Fruit fly (Drosophila melanogaster) whole organism, embryonic: ENCODE measurements around the gene papi.

Experiments
- CG11085 ChIP-seq: fragments of 200-800 bp; sonication (Bioruptor generic); IDR thresholded peaks from 2 replicates; pipeline ENCODE4 v1.3.6; 2022; ENCODE audit warnings: missing biosample characterization, missing genetic modification characterization
- CG15601 ChIP-seq: fragments of 200-800 bp; sonication (Bioruptor generic); optimal IDR thresholded peaks from 3 replicates; lab custom pipeline; 2019; ENCODE audit warnings: missing biosample characterization, mild to moderate bottlenecking, missing genetic modification characterization, moderate library complexity
- CG1602 ChIP-seq: fragments of 200-800 bp; sonication (Bioruptor generic); optimal IDR thresholded peaks from 3 replicates; lab custom pipeline; 2016; ENCODE audit warnings: missing biosample characterization, missing genetic modification characterization
- CG17385 ChIP-seq: fragments of 200-800 bp; sonication (Bioruptor generic); optimal IDR thresholded peaks from 3 replicates; lab custom pipeline; 2018; ENCODE audit warnings: missing biosample characterization, mild to moderate bottlenecking, missing genetic modification characterization
- CG17568 ChIP-seq: fragments of 200-800 bp; sonication (Bioruptor generic); optimal IDR thresholded peaks from 2 replicates; lab custom pipeline; 2018; ENCODE audit warnings: missing biosample characterization, mild to moderate bottlenecking, missing genetic modification characterization, moderate library complexity
- CG17802 ChIP-seq: fragments of 200-800 bp; sonication (Bioruptor generic); optimal IDR thresholded peaks from 2 replicates; lab custom pipeline; 2018; ENCODE audit warnings: missing biosample characterization, mild to moderate bottlenecking, missing genetic modification characterization, moderate library complexity
- CG18011 ChIP-seq: fragments of 200-800 bp; sonication (Bioruptor generic); optimal IDR thresholded peaks from 2 replicates; lab custom pipeline; 2017; ENCODE audit warnings: missing biosample characterization, missing genetic modification characterization, mild to moderate bottlenecking, moderate library complexity, missing genotype
- CG31224 ChIP-seq: fragments of 200-800 bp; sonication (Bioruptor generic); IDR thresholded peaks from 2 replicates; pipeline ENCODE4 v1.3.6; 2022; ENCODE audit warnings: missing biosample characterization, missing genetic modification characterization
- CG4282 ChIP-seq: fragments of 200-800 bp; sonication (Bioruptor generic); optimal IDR thresholded peaks from 2 replicates; lab custom pipeline; 2016; ENCODE audit warnings: missing biosample characterization, missing genetic modification characterization
- CG7357 ChIP-seq: fragments of 200-800 bp; sonication (Bioruptor generic); IDR thresholded peaks from 3 replicates; pipeline ENCODE4 v1.3.6; 2022; ENCODE audit warnings: missing biosample characterization, missing genetic modification characterization
- CG7786 ChIP-seq: fragments of 200-800 bp; sonication (Bioruptor generic); optimal IDR thresholded peaks from 2 replicates; lab custom pipeline; 2016; ENCODE audit warnings: missing biosample characterization, missing genetic modification characterization
- CG9609 ChIP-seq: fragments of 200-800 bp; sonication (Bioruptor generic); optimal IDR thresholded peaks from 3 replicates; lab custom pipeline; 2016; ENCODE audit warnings: missing biosample characterization, missing genetic modification characterization
- CG9932 ChIP-seq: fragments of 200-800 bp; sonication (Bioruptor generic); IDR thresholded peaks from 2 replicates; pipeline ENCODE4 v1.3.6; 2022; ENCODE audit warnings: missing biosample characterization, missing genetic modification characterization
- CHES-1-like ChIP-seq: fragments of 200-800 bp; sonication (Bioruptor generic); optimal IDR thresholded peaks from 2 replicates; lab custom pipeline; 2016; ENCODE audit warnings: missing biosample characterization, missing genetic modification characterization
- Dbx ChIP-seq: fragments of 200-800 bp; sonication (Bioruptor generic); IDR thresholded peaks from 3 replicates; pipeline ENCODE4 v1.3.6; 2022; ENCODE audit warnings: missing biosample characterization, missing genetic modification characterization
- Doc2 ChIP-seq: fragments of 200-800 bp; sonication (Bioruptor generic); IDR thresholded peaks from 2 replicates; pipeline ENCODE4 v1.3.6; 2022; ENCODE audit warnings: missing biosample characterization, missing genetic modification characterization
- Drgx ChIP-seq: fragments of 200-800 bp; sonication (Bioruptor generic); IDR thresholded peaks from 2 replicates; pipeline ENCODE4 v1.3.6; 2022; ENCODE audit warnings: missing biosample characterization, missing genetic modification characterization
- GATAe ChIP-seq: fragments of 200-800 bp; sonication (Bioruptor generic); conservative IDR thresholded peaks from 2 replicates; pipeline ENCODE4 v1.3.6; 2022; ENCODE audit warnings: missing biosample characterization, missing genetic modification characterization
- HLH54F ChIP-seq: fragments of 200-800 bp; sonication (Bioruptor generic); optimal IDR thresholded peaks from 3 replicates; lab custom pipeline; 2016; ENCODE audit warnings: missing biosample characterization, missing genetic modification characterization
- Hand ChIP-seq: fragments of 200-800 bp; sonication (Bioruptor generic); optimal IDR thresholded peaks from 2 replicates; lab custom pipeline; 2017; ENCODE audit warnings: mild to moderate bottlenecking, missing biosample characterization, missing genetic modification reagents, missing genetic modification characterization
- Lim3 ChIP-seq: fragments of 200-800 bp; sonication (Bioruptor generic); IDR thresholded peaks from 2 replicates; pipeline ENCODE4 v1.3.6; 2022; ENCODE audit warnings: missing biosample characterization, missing genetic modification characterization
- Myb ChIP-seq: fragments of 200-800 bp; sonication (Bioruptor generic); optimal IDR thresholded peaks from 2 replicates; lab custom pipeline; 2016; ENCODE audit warnings: missing biosample characterization, missing genetic modification characterization
- NfI ChIP-seq: fragments of 200-800 bp; sonication (Bioruptor generic); optimal IDR thresholded peaks from 3 replicates; lab custom pipeline; 2018; ENCODE audit warnings: missing biosample characterization, mild to moderate bottlenecking, missing genetic modification characterization, moderate library complexity
- Optix ChIP-seq: fragments of 200-800 bp; sonication (Bioruptor generic); IDR thresholded peaks from 3 replicates; pipeline ENCODE4 v1.3.6; 2022; ENCODE audit warnings: missing biosample characterization, missing genetic modification characterization
- Ravus ChIP-seq: fragments of 200-800 bp; sonication (Bioruptor generic); IDR thresholded peaks from 2 replicates; pipeline ENCODE4 v1.3.6; 2022; ENCODE audit warnings: missing biosample characterization, missing genetic modification characterization
- Rx ChIP-seq: fragments of 200-800 bp; sonication (Bioruptor generic); IDR thresholded peaks from 2 replicates; pipeline ENCODE4 v1.3.6; 2022; ENCODE audit warnings: missing biosample characterization, missing genetic modification characterization
- Sox100B ChIP-seq: fragments of 200-800 bp; sonication (Bioruptor generic); optimal IDR thresholded peaks from 3 replicates; lab custom pipeline; 2018; ENCODE audit warnings: missing biosample characterization, mild to moderate bottlenecking, missing genetic modification characterization
- aop ChIP-seq: fragments of 200-800 bp; sonication (Bioruptor generic); IDR thresholded peaks from 2 replicates; pipeline ENCODE4 v1.3.6; 2022; ENCODE audit warnings: missing biosample characterization, missing genetic modification characterization
- btn ChIP-seq: fragments of 200-800 bp; sonication (Bioruptor generic); optimal IDR thresholded peaks from 2 replicates; lab custom pipeline; 2016; ENCODE audit warnings: missing biosample characterization, missing genetic modification characterization
- chm ChIP-seq: fragments of 200-800 bp; sonication (Bioruptor generic); IDR thresholded peaks from 2 replicates; pipeline ENCODE4 v1.3.6; 2022; ENCODE audit warnings: missing biosample characterization, missing genetic modification characterization
- crol ChIP-seq: fragments of 200-800 bp; sonication (Bioruptor generic); IDR thresholded peaks from 2 replicates; pipeline ENCODE4 v1.3.6; 2022; ENCODE audit warnings: missing biosample characterization, missing genetic modification characterization
- dati ChIP-seq: fragments of 200-800 bp; sonication (Bioruptor generic); IDR thresholded peaks from 2 replicates; pipeline ENCODE4 v1.3.6; 2022; ENCODE audit warnings: missing biosample characterization, missing genetic modification characterization
- disco-r ChIP-seq: fragments of 200-800 bp; sonication (Bioruptor generic); optimal IDR thresholded peaks from 2 replicates; lab custom pipeline; 2016; ENCODE audit warnings: missing biosample characterization, missing genetic modification characterization
- dmrt11E ChIP-seq: fragments of 200-800 bp; sonication (Bioruptor generic); optimal IDR thresholded peaks from 3 replicates; lab custom pipeline; 2018; ENCODE audit warnings: missing biosample characterization, mild to moderate bottlenecking, missing genetic modification characterization, moderate library complexity
- ems ChIP-seq: fragments of 200-800 bp; sonication (Bioruptor generic); optimal IDR thresholded peaks from 3 replicates; lab custom pipeline; 2016; ENCODE audit warnings: missing biosample characterization, missing genetic modification characterization
- esg ChIP-seq: fragments of 200-800 bp; sonication (Bioruptor generic); conservative IDR thresholded peaks from 2 replicates; pipeline ENCODE4 v1.3.6; 2022; ENCODE audit warnings: missing biosample characterization, missing genetic modification characterization
- exex ChIP-seq: fragments of 200-800 bp; sonication (Bioruptor generic); optimal IDR thresholded peaks from 4 replicates; lab custom pipeline; 2018; ENCODE audit warnings: missing biosample characterization, mild to moderate bottlenecking, missing genetic modification characterization, moderate library complexity
- ftz-f1 ChIP-seq: fragments of 200-800 bp; sonication (Bioruptor generic); optimal IDR thresholded peaks from 2 replicates; lab custom pipeline; 2016; ENCODE audit warnings: missing biosample characterization, missing genetic modification characterization
- gro ChIP-seq: fragments of 200-800 bp; sonication (Bioruptor generic); optimal IDR thresholded peaks from 2 replicates; lab custom pipeline; 2016; ENCODE audit warnings: missing biosample characterization, missing genetic modification characterization
- lab ChIP-seq: fragments of 200-800 bp; sonication (Bioruptor generic); optimal IDR thresholded peaks from 3 replicates; lab custom pipeline; 2017; ENCODE audit warnings: missing biosample characterization, missing genetic modification characterization, mild to moderate bottlenecking, moderate library complexity, missing genetic modification reagents
- nerfin-2 ChIP-seq: fragments of 200-800 bp; sonication (Bioruptor generic); IDR thresholded peaks from 2 replicates; pipeline ENCODE4 v1.3.6; 2022; ENCODE audit warnings: missing biosample characterization, missing genetic modification characterization; ENCODE audit not compliant: partially characterized antibody
- peb ChIP-seq: fragments of 200-800 bp; sonication (Bioruptor generic); IDR thresholded peaks from 2 replicates; pipeline ENCODE4 v1.3.6; 2022; ENCODE audit warnings: missing biosample characterization, missing genetic modification characterization
- psq ChIP-seq: fragments of 200-800 bp; sonication (Bioruptor generic); optimal IDR thresholded peaks from 2 replicates; lab custom pipeline; 2017; ENCODE audit warnings: missing biosample characterization, missing genetic modification characterization
- scrt ChIP-seq: fragments of 200-800 bp; sonication (Bioruptor generic); optimal IDR thresholded peaks from 2 replicates; lab custom pipeline; 2018; ENCODE audit warnings: missing biosample characterization, mild to moderate bottlenecking, missing genetic modification characterization, moderate library complexity
- sqz ChIP-seq: fragments of 200-800 bp; sonication (Bioruptor generic); optimal IDR thresholded peaks from 3 replicates; lab custom pipeline; 2018; ENCODE audit warnings: missing biosample characterization, mild to moderate bottlenecking, missing genetic modification characterization
- tna ChIP-seq: fragments of 200-800 bp; sonication (Bioruptor generic); IDR thresholded peaks from 2 replicates; pipeline ENCODE4 v1.3.6; 2022; ENCODE audit warnings: missing biosample characterization, missing genetic modification characterization; ENCODE audit not compliant: partially characterized antibody
- ttk ChIP-seq: fragments of 200-800 bp; sonication (Bioruptor generic); IDR thresholded peaks from 2 replicates; pipeline ENCODE4 v2.1.2; 2022; ENCODE audit warnings: missing biosample characterization, missing genetic modification characterization
- wor ChIP-seq: fragments of 200-800 bp; sonication (Bioruptor generic); IDR thresholded peaks from 2 replicates; pipeline ENCODE4 v1.3.6; 2022; ENCODE audit warnings: missing biosample characterization, missing genetic modification characterization

papi gene

DNA sequence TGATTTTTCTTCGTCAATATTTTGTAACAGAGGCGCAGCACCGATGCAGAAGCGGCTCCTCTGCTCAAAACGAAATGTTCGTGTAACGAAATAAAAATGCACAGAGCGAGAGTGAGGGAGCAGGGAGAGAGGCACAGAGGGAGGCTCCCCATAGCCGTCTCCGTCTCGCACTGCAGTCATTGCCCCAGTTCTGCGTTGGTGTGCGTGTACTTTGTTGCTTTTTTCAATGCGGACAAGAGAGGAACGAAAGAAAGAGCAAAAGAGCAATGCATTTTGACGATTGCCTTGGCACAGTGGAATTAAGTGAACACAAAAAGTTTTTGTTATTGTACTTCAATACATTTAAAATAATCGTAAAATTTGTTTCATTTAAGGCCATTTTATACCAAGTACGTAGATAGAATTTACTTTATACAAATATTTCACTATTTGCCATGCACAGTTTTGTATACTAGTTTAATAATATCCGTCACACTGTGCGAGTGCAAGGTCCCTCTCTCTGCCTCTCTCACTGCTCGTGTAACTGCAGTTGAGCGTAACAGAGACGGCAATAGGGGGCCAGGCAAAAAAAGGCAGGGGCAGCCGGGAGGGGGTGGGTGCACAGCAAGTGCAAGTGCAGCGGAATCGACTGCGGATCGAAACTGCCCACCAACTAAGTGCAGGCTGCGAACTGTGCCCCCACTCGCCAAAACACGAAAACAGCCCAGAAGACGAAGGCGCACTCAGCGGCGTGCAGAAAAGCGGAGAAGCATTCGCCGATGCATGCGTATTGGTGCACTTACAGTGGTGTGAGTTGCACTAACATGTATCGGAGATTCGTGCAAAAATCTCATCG is 18.3 kb upstream of the papi start (continued):
- TF ChIP-seq Drgx (GFP tag; lab: Robert Waterston, UW) (peak; percentile 100), GATAe (GFP tag; lab: Robert Waterston, UW) (0 out of 2 replicates have a peak, but pooled peaks have one; percentile 22), Lim3 (GFP tag; lab: Robert Waterston, UW) (peak; percentile 98), crol (GFP tag; lab: Robert Waterston, UW) (peak; percentile 98), Optix (GFP tag; lab: Robert Waterston, UW) (peak; percentile 97), gro (GFP tag; lab: Kevin White, UChicago) (peak; percentile 14), dati (GFP tag; lab: Robert Waterston, UW) (peak; percentile 98), CG17568 (GFP tag; lab: Kevin White, UChicago) (peak; percentile 97), CG11085 (peak; percentile 89), esg (GFP tag; lab: Robert Waterston, UW) (peak; percentile 98), CG7357 (peak; percentile 94), Sox100B (GFP tag; lab: Kevin White, UChicago) (peak; percentile 99), wor (GFP tag; lab: Robert Waterston, UW) (peak; percentile 99), sqz (GFP tag; lab: Kevin White, UChicago) (peak; percentile 98), exex (tag; lab: Kevin White, UChicago) (peak; percentile 59), CG17802 (tag; lab: Kevin White, UChicago) (peak; percentile 93), lab (GFP tag; lab: Kevin White, UChicago) (peak; percentile 96), CG9932 (GFP tag; lab: Robert Waterston, UW) (no peak), CG15601 (tag; lab: Kevin White, UChicago) (peak; percentile 99), chm (peak; percentile 99), CG17385 (peak; percentile 97), Hand (peak; percentile 77), Ravus (peak; percentile 94), NfI (GFP tag; lab: Kevin White, UChicago) (peak; percentile 95), ttk (GFP tag; lab: Robert Waterston, UW) (peak; percentile 99), HLH54F (GFP tag; lab: Kevin White, UChicago) (peak; percentile 89), tna (no peak), btn (peak; percentile 98), ems (peak; percentile 98), CG4282 (peak; percentile 99), nerfin-2 (GFP tag; lab: Robert Waterston, UW) (peak; percentile 83), Myb (GFP tag; lab: Kevin White, UChicago) (peak; percentile 81), CHES-1-like (GFP tag; lab: Kevin White, UChicago) (peak; percentile 95), CG18011 (GFP tag; lab: Kevin White, UChicago) (peak; percentile 78), psq (GFP tag; lab: Kevin White, UChicago) (peak; percentile 95), dmrt11E (peak; percentile 100), CG9609 (GFP tag; lab: Kevin White, UChicago) (peak; percentile 96), ftz-f1 (GFP tag; lab: Kevin White, UChicago) (peak; percentile 83), scrt (GFP tag; lab: Kevin White, UChicago) (peak; percentile 92), aop (GFP tag; lab: Robert Waterston, UW) (peak; percentile 98), CG7786 (GFP tag; lab: Kevin White, UChicago) (peak; percentile 94), peb (peak; percentile 99), disco-r (GFP tag; lab: Kevin White, UChicago) (peak; percentile 96), Dbx (GFP tag; lab: Robert Waterston, UW) (0 out of 3 replicates have a peak, but pooled peaks have one; percentile 30), Rx (GFP tag; lab: Robert Waterston, UW) (peak; percentile 98), CG1602 (GFP tag; lab: Kevin White, UChicago) (peak; percentile 99), CG31224 (GFP tag; lab: Robert Waterston, UW) (peak; percentile 93), Doc2 (GFP tag; lab: Robert Waterston, UW) (peak; percentile 86)
- TF ChIP-seq, all 482 proteins: peak for 453
